Worm (Caenorhabditis elegans): Measurements from ENCODE around the gene nduc-2.
A peak's percentile ranks its signal among the peaks of the same experiment; 100 is the strongest.

nduc-2 gene

DNA sequence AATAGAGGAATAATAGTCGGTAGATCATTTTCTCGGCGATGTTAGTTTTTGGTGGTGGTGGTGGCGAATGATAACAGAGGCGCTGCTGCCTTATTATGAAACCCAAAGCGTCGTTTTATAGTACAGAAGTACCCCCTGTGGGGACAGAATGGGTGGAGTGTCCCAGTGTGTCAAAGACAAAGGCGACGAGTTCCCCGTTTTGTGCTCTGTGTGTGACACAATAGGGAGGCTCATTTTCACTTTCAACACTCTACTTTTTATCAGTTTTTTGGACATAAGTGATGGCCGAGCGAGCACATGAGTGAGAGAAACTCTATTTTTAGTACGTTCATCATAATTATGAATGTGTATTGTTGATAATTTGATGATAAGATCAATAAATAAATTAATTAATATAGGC, 25.9 kb upstream of the nduc-2 start, which contains the start of gene pho-9 (continued):
- no peak for TF ChIP-seq zfp-2 (tag; optimal IDR thresholded peaks at IDR 0.05)
- peak; percentile 42 for TF ChIP-seq hlh-30 (tag; optimal IDR thresholded peaks at IDR 0.05; ENCODE audit: insufficient read depth)
- TF ChIP-seq php-3 (GFP tag; IDR thresholded peaks at IDR 0.05): peak; percentile 85
- TF ChIP-seq ceh-20 (GFP tag; IDR thresholded peaks at IDR 0.05): no peak
- TF ChIP-seq nhr-28 (tag; optimal IDR thresholded peaks at IDR 0.05): peak; percentile 97
- peak; percentile 86 for TF ChIP-seq dmd-6 (GFP tag; IDR thresholded peaks at IDR 0.05)
- peak in 1 of 2 experiments; percentile 47 for TF ChIP-seq lsy-2 (tag; optimal IDR thresholded peaks at IDR 0.05)
- TF ChIP-seq lin-38 (GFP tag; IDR thresholded peaks at IDR 0.05): peak; percentile 43
- peak in 1 of 2 experiments; percentile 31 for TF ChIP-seq mdl-1 (tag; optimal IDR thresholded peaks at IDR 0.05)
- peak; percentile 77 for TF ChIP-seq tra-1 (GFP tag; IDR thresholded peaks at IDR 0.05)
- no peak for TF ChIP-seq F37D6.2 (tag; optimal IDR thresholded peaks at IDR 0.05)
- peak; percentile 61 for TF ChIP-seq pha-4 (GFP tag; IDR thresholded peaks at IDR 0.05)
- TF ChIP-seq pha-4 (tag; optimal IDR thresholded peaks at IDR 0.05): no peak
- peak; percentile 80 for TF ChIP-seq nhr-77 (tag; optimal IDR thresholded peaks at IDR 0.05)
- TF ChIP-seq gei-8 (GFP tag; optimal IDR thresholded peaks at IDR 0.05): no peak

- TF ChIP-seq mes-2 (tag; optimal IDR thresholded peaks at IDR 0.05; ENCODE audit: poor library complexity, severe bottlenecking): peak; percentile 96
- peak; percentile 74 for TF ChIP-seq ctbp-1 (GFP tag; IDR thresholded peaks at IDR 0.05)
- peak; percentile 48 for TF ChIP-seq nhr-25 (tag; optimal IDR thresholded peaks at IDR 0.05; ENCODE audit: borderline replicate concordance, insufficient read depth)
- no peak for TF ChIP-seq gei-8 (GFP tag; optimal IDR thresholded peaks at IDR 0.05)
- TF ChIP-seq nhr-76 (tag; optimal IDR thresholded peaks at IDR 0.05): no peak
- peak; percentile 84 for TF ChIP-seq dpl-1 (GFP tag; optimal IDR thresholded peaks at IDR 0.05)
- peak; percentile 73 for TF ChIP-seq T26A8.4 (GFP tag; IDR thresholded peaks at IDR 0.05)
- TF ChIP-seq zip-11 (GFP tag; IDR thresholded peaks at IDR 0.05): no peak
- TF ChIP-seq nhr-42 (GFP tag; IDR thresholded peaks at IDR 0.05): 0 out of 2 replicates have a peak, but pooled peaks have one; percentile 32
- peak; percentile 48 for TF ChIP-seq spr-3 (GFP tag; optimal IDR thresholded peaks at IDR 0.05)
- peak; percentile 65 for TF ChIP-seq F37D6.2 (tag; optimal IDR thresholded peaks at IDR 0.05)
- TF ChIP-seq nhr-10 (tag; optimal IDR thresholded peaks at IDR 0.05): peak; percentile 46
- TF ChIP-seq nhr-77 (tag; optimal IDR thresholded peaks at IDR 0.05): peak; percentile 65
- peak; percentile 68 for TF ChIP-seq spr-1 (tag; optimal IDR thresholded peaks at IDR 0.05)
- peak; percentile 45 for TF ChIP-seq zip-2 (tag; optimal IDR thresholded peaks at IDR 0.05)
- TF ChIP-seq zfp-3 (GFP tag; conservative IDR thresholded peaks at IDR 0.05): no peak
- TF ChIP-seq lin-15B (tag; optimal IDR thresholded peaks at IDR 0.05): peak; percentile 74
- peak; percentile 53 for TF ChIP-seq nhr-28 (tag; optimal IDR thresholded peaks at IDR 0.05)
- TF ChIP-seq mxl-2 (GFP tag; conservative IDR thresholded peaks at IDR 0.05): 0 out of 2 replicates have a peak, but pooled peaks have one; percentile 19
- peak; percentile 97 for TF ChIP-seq lin-38 (GFP tag; IDR thresholded peaks at IDR 0.05)
- no peak for TF ChIP-seq ztf-7 (tag; optimal IDR thresholded peaks at IDR 0.05)
- peak; percentile 77 for TF ChIP-seq hmg-1.1 (GFP tag; IDR thresholded peaks at IDR 0.05)
- TF ChIP-seq R02D3.7 (tag; optimal IDR thresholded peaks at IDR 0.05): peak; percentile 20
- TF ChIP-seq hif-1 (tag; optimal IDR thresholded peaks at IDR 0.05): peak in 1 of 2 experiments; percentile 68
- TF ChIP-seq pha-4 (GFP tag; IDR thresholded peaks at IDR 0.05): peak; percentile 83
- no peak for TF ChIP-seq pha-4 (tag; optimal IDR thresholded peaks at IDR 0.05)
- TF ChIP-seq rbr-2 (tag; optimal IDR thresholded peaks at IDR 0.05): peak; percentile 85
- TF ChIP-seq tag-97 (GFP tag; IDR thresholded peaks at IDR 0.05): no peak
- no peak for TF ChIP-seq aly-2 (tag; optimal IDR thresholded peaks at IDR 0.05)
- TF ChIP-seq nhr-6 (tag; optimal IDR thresholded peaks at IDR 0.05): peak; percentile 93
- TF ChIP-seq pqm-1 (tag; optimal IDR thresholded peaks at IDR 0.05): no peak
- no peak for TF ChIP-seq saeg-2 (GFP tag; IDR thresholded peaks at IDR 0.05)
- TF ChIP-seq hlh-30 (tag; optimal IDR thresholded peaks at IDR 0.05; ENCODE audit: insufficient read depth): peak; percentile 87
- peak; percentile 16 for TF ChIP-seq sdz-12 (GFP tag; optimal IDR thresholded peaks at IDR 0.05)
- peak; percentile 74 for TF ChIP-seq vab-7 (GFP tag; IDR thresholded peaks at IDR 0.05)
- peak; percentile 20 to 94 for TF ChIP-seq lsy-2 (tag; optimal IDR thresholded peaks at IDR 0.05)
- no peak for TF ChIP-seq lim-7 (GFP tag; IDR thresholded peaks at IDR 0.05)
- peak; percentile 86 for TF ChIP-seq dve-1 (tag; optimal IDR thresholded peaks at IDR 0.05; ENCODE audit: insufficient read depth)
- TF ChIP-seq php-3 (GFP tag; IDR thresholded peaks at IDR 0.05): 0 out of 2 replicates have a peak, but pooled peaks have one; percentile 20
- TF ChIP-seq Y48G9A.11 (GFP tag; IDR thresholded peaks at IDR 0.05): peak; percentile 64
- peak in 1 of 2 experiments; percentile 3 for TF ChIP-seq ZK546.5 (tag; optimal IDR thresholded peaks at IDR 0.05)
- TF ChIP-seq ceh-44 (GFP tag; IDR thresholded peaks at IDR 0.05): no peak
These were observed 18.0 kb upstream of the nduc-2 start, which contains the start of gene swsn-3 for ce11 chrIII:2768635-2769034. Gene swsn-3, minus strand, starts transcription at chrIII:2768679.
